Worm (Caenorhabditis elegans) whole organism, L1 larva: ENCODE results near the gene Y39A1A.20.

Experiments
- C16A3.4 ChIP-seq: fragments of 150-350 bp; optimal IDR thresholded peaks from 2 replicates; lab custom pipeline; 2014; ENCODE audit warnings: missing biosample characterization, missing genetic modification characterization
- C34B4.2 ChIP-seq: sonication (generic microtip); optimal IDR thresholded peaks from 2 replicates; lab custom pipeline; 2017; ENCODE audit warnings: mild to moderate bottlenecking, missing genetic modification characterization, missing compliant biosample characterization
- F16B12.6 ChIP-seq: fragments of 150-350 bp; optimal IDR thresholded peaks from 2 replicates; lab custom pipeline; 2014; ENCODE audit warnings: missing biosample characterization, missing genetic modification characterization
- aha-1 ChIP-seq: fragments of 150-350 bp; optimal IDR thresholded peaks from 2 replicates; lab custom pipeline; 2014; ENCODE audit warnings: missing biosample characterization, missing genetic modification characterization
- alr-1 ChIP-seq: fragments of 200-800 bp; sonication (Bioruptor generic); optimal IDR thresholded peaks from 2 replicates; lab custom pipeline; 2018; ENCODE audit warnings: borderline replicate concordance, mild to moderate bottlenecking, missing genetic modification characterization, missing compliant biosample characterization
- blmp-1 ChIP-seq: fragments of 150-350 bp; optimal IDR thresholded peaks from 2 replicates; lab custom pipeline; 2014; ENCODE audit warnings: missing biosample characterization, missing genetic modification characterization
- ceh-63 ChIP-seq: fragments of 200-800 bp; sonication (Bioruptor generic); optimal IDR thresholded peaks from 2 replicates; lab custom pipeline; 2018; ENCODE audit warnings: mild to moderate bottlenecking, missing genetic modification characterization, missing compliant biosample characterization
- ceh-82 ChIP-seq, 3 experiments: fragments of 150-350 bp in 1 of 3; sonication (generic microtip) in 2 of 3; optimal IDR thresholded peaks; 2 replicates each; lab custom pipeline; 2014 to 2017; ENCODE audit warnings: missing biosample characterization in 3 of 3, missing genetic modification characterization in 3 of 3
- dsc-1 ChIP-seq: sonication (generic microtip); optimal IDR thresholded peaks from 2 replicates; lab custom pipeline; 2016; ENCODE audit warnings: mild to moderate bottlenecking, missing genetic modification characterization, missing compliant biosample characterization
- efl-1 ChIP-seq, 4 experiments: fragments of 150-350 bp; optimal IDR thresholded peaks in 3 of 4; peaks in 1 of 4; 1 replicate in 1 of 4; 2 replicates in 3 of 4; lab custom pipeline; 2014; ENCODE audit warnings: missing biosample characterization in 2 of 4, missing genetic modification characterization in 2 of 4, missing genetic modification reagents in 2 of 4
- efl-3 ChIP-seq: fragments of 200-800 bp; sonication (Bioruptor generic); optimal IDR thresholded peaks from 2 replicates; lab custom pipeline; 2018; ENCODE audit warnings: mild to moderate bottlenecking, missing genetic modification characterization, missing compliant biosample characterization
- egl-13 ChIP-seq: sonication (generic microtip); optimal IDR thresholded peaks from 2 replicates; lab custom pipeline; 2016; ENCODE audit warnings: missing genotype, missing genetic modification reagents, missing genetic modification characterization, missing compliant biosample characterization
- elt-3 ChIP-seq, 6 experiments: fragments of 150-350 bp in 1 of 6; sonication (generic microtip); optimal IDR thresholded peaks; 2 replicates each; lab custom pipeline; 2017 to 2018; ENCODE audit warnings: missing biosample characterization in 6 of 6, missing genetic modification characterization in 6 of 6, inconsistent platforms in 1 of 6
- fkh-8 ChIP-seq: sonication (generic microtip); optimal IDR thresholded peaks from 2 replicates; lab custom pipeline; 2016; ENCODE audit warnings: mild to moderate bottlenecking, missing genetic modification characterization, missing compliant biosample characterization
- grh-1 ChIP-seq: fragments of 200-800 bp; sonication (Bioruptor generic); IDR thresholded peaks from 2 replicates; pipeline ENCODE4 v1.3.6; 2022; ENCODE audit warnings: missing genetic modification reagents, missing genetic modification characterization, missing compliant biosample characterization
- hlh-17 ChIP-seq: fragments of 200-800 bp; sonication (Bioruptor generic); optimal IDR thresholded peaks from 2 replicates; lab custom pipeline; 2018; ENCODE audit warnings: missing genetic modification characterization, mild to moderate bottlenecking, missing compliant biosample characterization, moderate library complexity, borderline replicate concordance
- hlh-4 ChIP-seq: sonication (generic microtip); optimal IDR thresholded peaks from 2 replicates; lab custom pipeline; 2016; ENCODE audit warnings: mild to moderate bottlenecking, missing genetic modification characterization, missing compliant biosample characterization
- jun-1 ChIP-seq: fragments of 150-350 bp; optimal IDR thresholded peaks from 2 replicates; lab custom pipeline; 2014; ENCODE audit warnings: missing biosample characterization, missing genetic modification reagents, missing genetic modification characterization
- lin-14 ChIP-seq: fragments of 200-800 bp; sonication (Bioruptor generic); optimal IDR thresholded peaks from 2 replicates; lab custom pipeline; 2018; ENCODE audit warnings: mild to moderate bottlenecking, missing genetic modification characterization, moderate library complexity, missing compliant biosample characterization
- lin-15B ChIP-seq: fragments of 150-350 bp; sonication (generic microtip); optimal IDR thresholded peaks from 3 replicates; lab custom pipeline; 2014; ENCODE audit warnings: missing biosample characterization, missing genetic modification characterization
- lin-35 ChIP-seq, 2 experiments: fragments of 150-350 bp; optimal IDR thresholded peaks; 2 replicates each; lab custom pipeline; 2014; ENCODE audit warnings: missing biosample characterization in 2 of 2, missing genetic modification characterization in 2 of 2, missing genetic modification reagents in 2 of 2
- lsy-2 ChIP-seq, 2 experiments: fragments of 150-350 bp; optimal IDR thresholded peaks; 2 replicates each; lab custom pipeline; 2014; ENCODE audit warnings: missing biosample characterization in 2 of 2, missing genetic modification characterization in 2 of 2
- mdl-1 ChIP-seq, 2 experiments: fragments of 150-350 bp; optimal IDR thresholded peaks; 2 replicates each; lab custom pipeline; 2014 to 2017; ENCODE audit warnings: missing biosample characterization in 2 of 2, missing genetic modification characterization in 2 of 2, inconsistent platforms in 1 of 2
- mef-2 ChIP-seq: fragments of 150-350 bp; optimal IDR thresholded peaks from 2 replicates; lab custom pipeline; 2014; ENCODE audit warnings: missing biosample characterization, missing genetic modification characterization
- nhr-12 ChIP-seq: sonication (generic microtip); optimal IDR thresholded peaks from 2 replicates; lab custom pipeline; 2017; ENCODE audit warnings: missing biosample characterization, missing genetic modification characterization
- nhr-20 ChIP-seq: sonication (generic microtip); optimal IDR thresholded peaks from 2 replicates; lab custom pipeline; 2016; ENCODE audit warnings: mild to moderate bottlenecking, missing genetic modification characterization, missing compliant biosample characterization
- nhr-71 ChIP-seq: sonication (generic microtip); optimal IDR thresholded peaks from 2 replicates; lab custom pipeline; 2016; ENCODE audit warnings: mild to moderate bottlenecking, missing genetic modification characterization, moderate library complexity, missing compliant biosample characterization
- nhr-85 ChIP-seq: sonication (generic microtip); peaks from one replicate; lab custom pipeline; 2016; ENCODE audit warnings: missing genetic modification characterization, inconsistent platforms, missing compliant biosample characterization
- pag-3 ChIP-seq: sonication (generic microtip); optimal IDR thresholded peaks from 2 replicates; lab custom pipeline; 2017; ENCODE audit warnings: missing genetic modification characterization, mild to moderate bottlenecking, missing compliant biosample characterization, antibody characterized with exemption, borderline replicate concordance; ENCODE audit not compliant: insufficient read depth
- pax-3 ChIP-seq: fragments of 200-800 bp; sonication (Bioruptor generic); optimal IDR thresholded peaks from 2 replicates; lab custom pipeline; 2018; ENCODE audit warnings: mild to moderate bottlenecking, missing genetic modification characterization, moderate library complexity, missing compliant biosample characterization
- snu-23 ChIP-seq: sonication (generic microtip); optimal IDR thresholded peaks from 2 replicates; lab custom pipeline; 2016; ENCODE audit warnings: missing genetic modification characterization, missing compliant biosample characterization
- tbx-2 ChIP-seq: sonication (generic microtip); optimal IDR thresholded peaks from 2 replicates; lab custom pipeline; 2016; ENCODE audit warnings: missing genetic modification characterization, missing compliant biosample characterization
- unc-130 ChIP-seq: fragments of 150-350 bp; optimal IDR thresholded peaks from 2 replicates; lab custom pipeline; 2017; ENCODE audit warnings: missing biosample characterization, missing genetic modification characterization, inconsistent platforms
- zag-1 ChIP-seq: fragments of 150-350 bp; optimal IDR thresholded peaks from 2 replicates; lab custom pipeline; 2014; ENCODE audit warnings: missing biosample characterization, missing genetic modification characterization
- zip-4 ChIP-seq: fragments of 200-800 bp; sonication (Bioruptor generic); optimal IDR thresholded peaks from 2 replicates; lab custom pipeline; 2018; ENCODE audit warnings: mild to moderate bottlenecking, missing genetic modification characterization, moderate library complexity, missing compliant biosample characterization
- ztf-11 ChIP-seq, 2 experiments: sonication (generic microtip); optimal IDR thresholded peaks; 2 replicates each; lab custom pipeline; 2016 to 2017; ENCODE audit warnings: missing genetic modification characterization in 2 of 2, missing biosample characterization in 1 of 2, missing compliant biosample characterization in 1 of 2

Gene Y39A1A.20

DNA sequence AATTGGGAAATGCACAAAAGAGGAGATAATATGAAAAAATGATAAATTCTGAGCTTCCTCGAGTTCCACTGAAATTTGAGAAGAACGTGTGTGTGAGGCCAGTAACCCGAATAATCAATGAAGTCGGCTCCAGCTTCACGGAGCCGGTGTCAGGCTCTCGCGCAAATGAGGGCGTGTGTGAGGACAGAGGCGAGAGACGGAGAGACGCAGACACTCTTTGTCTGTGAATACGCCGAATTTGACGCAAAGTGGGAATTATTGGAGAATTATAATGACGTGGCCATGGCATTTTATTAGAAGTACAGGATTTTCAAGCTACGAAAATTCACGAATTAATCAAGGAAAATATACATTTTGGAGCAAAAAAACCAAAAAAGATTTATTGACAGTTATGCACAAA, 39.5 kb upstream of the Y39A1A.20 start (continued):
- peak; percentile 47 for TF ChIP-seq nhr-20
- peak; percentile 33 for TF ChIP-seq egl-13 (tag; lab: Kevin White, UChicago)
- peak in 2 of 3 experiments; percentile 21 to 60 for TF ChIP-seq ceh-82 (tag; optimal IDR thresholded peaks at IDR 0.05; lab: Kevin White, UChicago)
- peak; percentile 21 to 70 for TF ChIP-seq lsy-2 (tag; optimal IDR thresholded peaks at IDR 0.05; lab: Kevin White, UChicago)
- peak; percentile 71 for TF ChIP-seq fkh-8 (tag; lab: Kevin White, UChicago)
- TF ChIP-seq snu-23 (GFP tag; lab: Kevin White, UChicago) = peak; percentile 71
- TF ChIP-seq hlh-17 (GFP tag; lab: Kevin White, UChicago) = no peak
- TF ChIP-seq nhr-71 = peak; percentile 65
- TF ChIP-seq ceh-63 (GFP tag; lab: Kevin White, UChicago) = no peak
- peak; percentile 4 for TF ChIP-seq jun-1 (tag; lab: Kevin White, UChicago)
- no peak for TF ChIP-seq pag-3
- no peak for TF ChIP-seq efl-3 (GFP tag; lab: Kevin White, UChicago)
- TF ChIP-seq F16B12.6 = peak; percentile 88

ce11 chrIII:10739455-10739854, 39.1 kb upstream of the Y39A1A.20 start, which contains the start of gene smap-1:
Gene smap-1, minus strand, starts transcription at chrIII:10739792.
- no peak for TF ChIP-seq efl-1 (optimal IDR thresholded peaks at IDR 0.05; lab: Kevin White, UChicago)
- peak in 1 of 2 experiments; percentile 89 for TF ChIP-seq efl-1 (GFP tag; optimal IDR thresholded peaks at IDR 0.05 in 1 of 2; lab: Kevin White, UChicago)
- no peak for TF ChIP-seq F16B12.6

ce11 chrIII:10738081-10738480, 37.7 kb upstream of the Y39A1A.20 start:
- no peak for TF ChIP-seq efl-1 (optimal IDR thresholded peaks at IDR 0.05; lab: Kevin White, UChicago)
- TF ChIP-seq efl-1 (GFP tag; optimal IDR thresholded peaks at IDR 0.05 in 1 of 2; lab: Kevin White, UChicago) = peak in 1 of 2 experiments; percentile 25
- no peak for TF ChIP-seq lin-14
- no peak for TF ChIP-seq C16A3.4 (tag; lab: Kevin White, UChicago)

DNA sequence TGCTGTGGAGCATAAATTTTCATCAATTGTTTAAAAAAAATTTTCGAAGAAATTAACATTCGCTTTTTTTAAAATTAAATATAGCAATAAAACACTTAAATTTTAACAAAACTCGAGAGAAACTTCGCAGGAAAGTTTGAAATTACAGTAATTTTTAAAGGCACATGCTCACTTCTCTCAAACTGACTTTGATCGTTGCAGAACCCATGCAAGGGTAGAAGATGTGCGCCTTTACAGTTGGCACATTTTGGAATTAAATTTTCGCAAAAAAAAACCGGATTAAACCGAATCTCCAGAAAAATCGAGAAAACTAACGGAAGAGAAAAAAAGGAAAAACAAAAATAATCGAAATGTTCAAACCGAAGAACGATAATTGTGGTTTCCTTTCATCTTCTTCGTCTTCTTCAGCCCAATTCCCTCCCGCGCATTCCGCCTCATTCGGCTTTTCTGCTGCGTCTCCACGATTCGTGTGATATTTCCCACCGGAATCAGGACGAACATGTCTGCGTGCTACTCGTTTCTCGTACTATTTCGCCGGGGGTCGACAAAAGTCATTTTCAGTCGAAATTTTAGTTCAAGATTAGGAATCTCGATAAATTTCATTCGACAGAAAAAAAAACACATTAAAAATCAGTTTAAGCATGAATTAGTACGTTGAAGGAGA, 36.1 kb upstream of the Y39A1A.20 start:
- TF ChIP-seq hlh-4 (tag; lab: Kevin White, UChicago) (no peak), dsc-1 (tag; lab: Kevin White, UChicago) (no peak), nhr-85 (tag; lab: Kevin White, UChicago) (peak; percentile 35), alr-1 (tag; lab: Kevin White, UChicago) (no peak), lin-15B (tag; lab: Kevin White, UChicago) (no peak), zip-4 (GFP tag; lab: Kevin White, UChicago) (no peak), mef-2 (tag; lab: Kevin White, UChicago) (no peak), C34B4.2 (tag; lab: Kevin White, UChicago) (no peak), F16B12.6 (no peak), egl-13 (tag; lab: Kevin White, UChicago) (no peak), elt-3 (tag; optimal IDR thresholded peaks at IDR 0.05; lab: Kevin White, UChicago) (peak in 1 of 6 experiments; percentile 4), unc-130 (tag; lab: Kevin White, UChicago) (no peak), pag-3 (no peak), pax-3 (tag; lab: Kevin White, UChicago) (no peak), zag-1 (no peak), grh-1 (GFP tag; lab: Robert Waterston, UW) (0 out of 2 replicates have a peak, but pooled peaks have one; percentile 31), blmp-1 (peak; percentile 76), aha-1 (tag; lab: Kevin White, UChicago) (no peak), ceh-82 (tag; optimal IDR thresholded peaks at IDR 0.05; lab: Kevin White, UChicago) (no peak), lin-14 (peak; percentile 47), lin-35 (GFP tag; optimal IDR thresholded peaks at IDR 0.05; lab: Kevin White, UChicago) (peak in 1 of 2 experiments; percentile 26), mdl-1 (tag; optimal IDR thresholded peaks at IDR 0.05; lab: Kevin White, UChicago) (no peak), efl-1 (optimal IDR thresholded peaks at IDR 0.05; lab: Kevin White, UChicago) (peak; percentile 11 to 35), efl-1 (GFP tag; optimal IDR thresholded peaks at IDR 0.05 in 1 of 2; lab: Kevin White, UChicago) (peak in 1 of 2 experiments; percentile 33), tbx-2 (tag; lab: Kevin White, UChicago) (no peak), nhr-12 (tag; lab: Kevin White, UChicago) (no peak), ztf-11 (tag; optimal IDR thresholded peaks at IDR 0.05; lab: Kevin White, UChicago) (no peak)
